Worm (Caenorhabditis elegans): ENCODE results near the gene F16B12.6.

DNA sequence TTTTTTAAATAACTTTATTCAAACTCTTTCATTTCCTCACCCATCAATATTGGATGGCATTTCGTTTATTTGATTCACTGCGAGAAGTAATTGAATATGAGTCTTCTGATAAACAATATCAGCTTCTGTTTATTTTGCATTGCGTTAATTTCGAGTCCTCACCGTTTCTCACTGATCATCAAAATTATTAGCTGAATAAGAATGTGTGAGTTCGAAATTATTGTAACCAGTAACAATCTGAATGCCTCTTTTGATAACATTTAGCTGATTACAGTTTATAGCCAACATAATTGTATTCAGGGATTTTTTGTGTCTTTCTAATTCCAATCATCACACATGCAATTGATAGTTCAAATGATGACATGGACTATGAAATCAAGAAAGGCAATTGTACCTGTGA lies 16.9 kb upstream of the F16B12.6 start, which contains the start of gene F16B12.1:
- TF ChIP-seq ztf-11 (tag; optimal IDR thresholded peaks at IDR 0.05) (no peak), snpc-4 (tag; optimal IDR thresholded peaks at IDR 0.05) (no peak), nhr-237 (tag; optimal IDR thresholded peaks at IDR 0.05) (no peak), hlh-1 (tag; optimal IDR thresholded peaks at IDR 0.05) (no peak), nhr-28 (tag; optimal IDR thresholded peaks at IDR 0.05) (no peak), nhr-2 (tag; optimal IDR thresholded peaks at IDR 0.05) (no peak), nhr-12 (tag; optimal IDR thresholded peaks at IDR 0.05) (no peak), lsy-2 (tag; optimal IDR thresholded peaks at IDR 0.05) (no peak), unc-62 (GFP tag; optimal IDR thresholded peaks at IDR 0.05) (no peak), tbx-8 (GFP tag; optimal IDR thresholded peaks at IDR 0.05) (no peak), sptf-1 (tag; optimal IDR thresholded peaks at IDR 0.05) (no peak), unc-39 (tag; optimal IDR thresholded peaks at IDR 0.05) (no peak), blmp-1 (tag; optimal IDR thresholded peaks at IDR 0.05) (no peak), M03D4.4 (tag; optimal IDR thresholded peaks at IDR 0.05) (no peak)
